Worm (Caenorhabditis elegans) whole organism, L4 larva: ENCODE measurements around the gene vps-29.
A peak's percentile ranks its signal among the peaks of the same experiment; 100 is the strongest.

ENCODE experiments used
- F10B5.3 ChIP-seq: sonication (generic microtip); optimal IDR thresholded peaks from 2 replicates; lab custom pipeline; 2016; ENCODE audit warnings: mild to moderate bottlenecking, missing genetic modification characterization, missing compliant biosample characterization
- F26F4.8 ChIP-seq: fragments of 200-800 bp; sonication (Bioruptor generic); conservative IDR thresholded peaks from 2 replicates; pipeline ENCODE4 v1.3.6; 2022; ENCODE audit warnings: missing genetic modification characterization, missing compliant biosample characterization
- F44E2.7 ChIP-seq: fragments of 200-800 bp; sonication (Bioruptor generic); IDR thresholded peaks from 2 replicates; pipeline ENCODE4 v2.1.2; 2022; ENCODE audit warnings: missing genetic modification characterization, missing compliant biosample characterization
- T20F7.1 ChIP-seq: fragments of 200-800 bp; sonication (Bioruptor generic); optimal IDR thresholded peaks from 2 replicates; lab custom pipeline; 2018; ENCODE audit warnings: mild to moderate bottlenecking, missing genetic modification characterization, missing compliant biosample characterization
- T26A8.4 ChIP-seq: fragments of 200-800 bp; sonication (Bioruptor generic); IDR thresholded peaks from 2 replicates; pipeline ENCODE4 v1.3.6; 2022; ENCODE audit warnings: missing genetic modification characterization, missing compliant biosample characterization
- Y75B8A.6 ChIP-seq: fragments of 200-800 bp; sonication (Bioruptor generic); IDR thresholded peaks from 2 replicates; pipeline ENCODE4 v1.3.6; 2022; ENCODE audit warnings: missing genetic modification reagents, missing genetic modification characterization, missing compliant biosample characterization
- ZK337.2 ChIP-seq: fragments of 200-800 bp; sonication (Bioruptor generic); IDR thresholded peaks from 2 replicates; pipeline ENCODE4 v1.3.6; 2022; ENCODE audit warnings: missing genetic modification reagents, missing genetic modification characterization, missing compliant biosample characterization
- aha-1 ChIP-seq: fragments of 150-350 bp; peaks from one replicate; lab custom pipeline; 2014; ENCODE audit warnings: missing biosample characterization, missing genetic modification characterization
- ama-1 ChIP-seq: fragments of 150-350 bp; optimal IDR thresholded peaks from 2 replicates; lab custom pipeline; 2014; ENCODE audit warnings: inconsistent platforms, mixed read lengths
- ceh-20 ChIP-seq: fragments of 200-800 bp; sonication (Bioruptor generic); IDR thresholded peaks from 2 replicates; pipeline ENCODE4 v1.3.6; 2022; ENCODE audit warnings: missing genetic modification reagents, missing genetic modification characterization, missing compliant biosample characterization
- ceh-62 ChIP-seq: sonication (generic microtip); optimal IDR thresholded peaks from 2 replicates; lab custom pipeline; 2017; ENCODE audit warnings: missing biosample characterization, missing genetic modification characterization
- ces-1 ChIP-seq: fragments of 150-350 bp; sonication (generic microtip); optimal IDR thresholded peaks from 4 replicates; lab custom pipeline; 2014; ENCODE audit warnings: missing biosample characterization, missing genetic modification reagents, missing genetic modification characterization
- ctbp-1 ChIP-seq: fragments of 200-800 bp; sonication (Bioruptor generic); IDR thresholded peaks from 2 replicates; pipeline ENCODE4 v1.3.6; 2022; ENCODE audit warnings: missing genetic modification reagents, missing genetic modification characterization, missing compliant biosample characterization
- daf-16 ChIP-seq, 3 experiments: sonication (generic microtip); optimal IDR thresholded peaks; 2 replicates each; lab custom pipeline; 2016 to 2017; ENCODE audit warnings: missing genetic modification characterization in 3 of 3, missing genetic modification reagents in 3 of 3, mild to moderate bottlenecking in 2 of 3, missing compliant biosample characterization in 2 of 3, missing biosample characterization in 1 of 3, moderate library complexity in 1 of 3
- daf-19 ChIP-seq: fragments of 200-800 bp; sonication (Bioruptor generic); conservative IDR thresholded peaks from 2 replicates; pipeline ENCODE4 v1.3.6; 2022; ENCODE audit warnings: missing genetic modification characterization, missing compliant biosample characterization
- dmd-6 ChIP-seq: fragments of 200-800 bp; sonication (Bioruptor generic); IDR thresholded peaks from 2 replicates; pipeline ENCODE4 v1.3.6; 2022; ENCODE audit warnings: missing genetic modification reagents, missing genetic modification characterization, missing compliant biosample characterization
- dmd-9 ChIP-seq: fragments of 200-800 bp; sonication (Bioruptor generic); IDR thresholded peaks from 2 replicates; pipeline ENCODE4 v1.3.6; 2022; ENCODE audit warnings: missing genetic modification reagents, missing genetic modification characterization, missing compliant biosample characterization
- dpl-1 ChIP-seq: fragments of 150-350 bp; optimal IDR thresholded peaks from 2 replicates; lab custom pipeline; 2014; ENCODE audit warnings: missing biosample characterization, missing genetic modification reagents, missing genetic modification characterization
- dve-1 ChIP-seq: sonication (generic microtip); optimal IDR thresholded peaks from 2 replicates; lab custom pipeline; 2017; ENCODE audit warnings: antibody characterized with exemption, mild to moderate bottlenecking, missing genetic modification characterization, missing compliant biosample characterization; ENCODE audit not compliant: insufficient read depth
- fkh-10 ChIP-seq: fragments of 150-350 bp; optimal IDR thresholded peaks from 2 replicates; lab custom pipeline; 2014; ENCODE audit warnings: missing biosample characterization, missing genetic modification reagents, missing genetic modification characterization
- gei-8 ChIP-seq: fragments of 200-800 bp; sonication (Bioruptor generic); optimal IDR thresholded peaks from 2 replicates; lab custom pipeline; 2018; ENCODE audit warnings: mild to moderate bottlenecking, missing genetic modification characterization, missing compliant biosample characterization
- hif-1 ChIP-seq, 2 experiments: sonication (generic microtip); optimal IDR thresholded peaks; 2 replicates each; lab custom pipeline; 2016 to 2017; ENCODE audit warnings: missing compliant biosample characterization in 2 of 2, missing genetic modification characterization in 2 of 2, missing genetic modification reagents in 2 of 2, missing genotype in 2 of 2, mild to moderate bottlenecking in 1 of 2
- hlh-11 ChIP-seq: fragments of 200-800 bp; sonication (Bioruptor generic); optimal IDR thresholded peaks from 2 replicates; lab custom pipeline; 2018; ENCODE audit warnings: mild to moderate bottlenecking, missing genetic modification characterization, missing compliant biosample characterization
- hlh-30 ChIP-seq: sonication (generic microtip); optimal IDR thresholded peaks from 2 replicates; lab custom pipeline; 2017; ENCODE audit warnings: antibody characterized with exemption, mild to moderate bottlenecking, missing genetic modification characterization, missing compliant biosample characterization; ENCODE audit not compliant: insufficient read depth
- jun-1 ChIP-seq: fragments of 150-350 bp; optimal IDR thresholded peaks from 2 replicates; lab custom pipeline; 2014; ENCODE audit warnings: missing biosample characterization, missing genetic modification reagents, missing genetic modification characterization
- lim-7 ChIP-seq: fragments of 200-800 bp; sonication (Bioruptor generic); IDR thresholded peaks from 2 replicates; pipeline ENCODE4 v1.3.6; 2022; ENCODE audit warnings: missing genetic modification characterization, missing compliant biosample characterization
- lin-1 ChIP-seq: fragments of 200-800 bp; sonication (Bioruptor generic); IDR thresholded peaks from 2 replicates; pipeline ENCODE4 v1.3.6; 2022; ENCODE audit warnings: missing genetic modification reagents, missing genetic modification characterization, missing compliant biosample characterization
- lin-13 ChIP-seq: fragments of 150-350 bp; optimal IDR thresholded peaks from 2 replicates; lab custom pipeline; 2014; ENCODE audit warnings: missing biosample characterization, missing genetic modification reagents, missing genetic modification characterization
- lir-3 ChIP-seq: sonication (generic microtip); optimal IDR thresholded peaks from 2 replicates; lab custom pipeline; 2016; ENCODE audit warnings: mild to moderate bottlenecking, missing genetic modification characterization, missing compliant biosample characterization
- mep-1 ChIP-seq: fragments of 150-350 bp; sonication (generic microtip); optimal IDR thresholded peaks from 3 replicates; lab custom pipeline; 2014; ENCODE audit warnings: missing biosample characterization, missing genetic modification characterization
- mes-2 ChIP-seq: sonication (generic microtip); optimal IDR thresholded peaks from 2 replicates; lab custom pipeline; 2016; ENCODE audit warnings: missing genotype, mild to moderate bottlenecking, missing genetic modification characterization, missing compliant biosample characterization; ENCODE audit not compliant: poor library complexity, severe bottlenecking
- mxl-2 ChIP-seq: fragments of 200-800 bp; sonication (Bioruptor generic); conservative IDR thresholded peaks from 2 replicates; pipeline ENCODE4 v1.3.6; 2022; ENCODE audit warnings: missing genetic modification reagents, missing genetic modification characterization, missing compliant biosample characterization
- nhr-10 ChIP-seq: fragments of 150-350 bp; optimal IDR thresholded peaks from 2 replicates; lab custom pipeline; 2014; ENCODE audit warnings: missing biosample characterization, missing genetic modification characterization
- nhr-102 ChIP-seq: sonication (generic microtip); optimal IDR thresholded peaks from 2 replicates; lab custom pipeline; 2016; ENCODE audit warnings: mild to moderate bottlenecking, missing genetic modification characterization, moderate library complexity, missing compliant biosample characterization
- nhr-11 ChIP-seq: fragments of 150-350 bp; optimal IDR thresholded peaks from 2 replicates; lab custom pipeline; 2014; ENCODE audit warnings: missing biosample characterization, missing genetic modification characterization
- nhr-28 ChIP-seq: fragments of 150-350 bp; optimal IDR thresholded peaks from 2 replicates; lab custom pipeline; 2014; ENCODE audit warnings: missing biosample characterization, missing genetic modification characterization
- nhr-41 ChIP-seq: fragments of 200-800 bp; sonication (Bioruptor generic); IDR thresholded peaks from 2 replicates; pipeline ENCODE4 v1.3.6; 2022; ENCODE audit warnings: missing genetic modification reagents, missing genetic modification characterization, missing compliant biosample characterization
- nhr-6 ChIP-seq: fragments of 150-350 bp; optimal IDR thresholded peaks from 2 replicates; lab custom pipeline; 2014; ENCODE audit warnings: missing biosample characterization, missing genetic modification characterization
- nhr-77 ChIP-seq: fragments of 150-350 bp; optimal IDR thresholded peaks from 2 replicates; lab custom pipeline; 2014; ENCODE audit warnings: missing biosample characterization, missing genetic modification characterization
- pha-4 ChIP-seq, 2 experiments: fragments of 150-350 bp in 1 of 2; fragments of 200-800 bp in 1 of 2; sonication (Bioruptor generic) in 1 of 2; IDR thresholded peaks in 1 of 2; optimal IDR thresholded peaks in 1 of 2; 2 replicates each; pipeline versions ENCODE4 v1.3.6 to Lab custom; 2014 to 2022; ENCODE audit warnings: missing genetic modification characterization in 2 of 2, missing genetic modification reagents in 2 of 2, missing biosample characterization in 1 of 2, missing compliant biosample characterization in 1 of 2
- saeg-2 ChIP-seq: fragments of 200-800 bp; sonication (Bioruptor generic); IDR thresholded peaks from 2 replicates; pipeline ENCODE4 v1.3.6; 2022; ENCODE audit warnings: missing genetic modification reagents, missing genetic modification characterization, missing compliant biosample characterization
- sdz-12 ChIP-seq: fragments of 200-800 bp; sonication (Bioruptor generic); optimal IDR thresholded peaks from 2 replicates; lab custom pipeline; 2018; ENCODE audit warnings: mild to moderate bottlenecking, missing genetic modification characterization, missing compliant biosample characterization
- set-16 ChIP-seq: fragments of 200-800 bp; sonication (Bioruptor generic); IDR thresholded peaks from 2 replicates; pipeline ENCODE4 v1.3.6; 2022; ENCODE audit warnings: missing genetic modification reagents, missing genetic modification characterization, missing compliant biosample characterization
- snpc-1.2 ChIP-seq: fragments of 200-800 bp; sonication (Bioruptor generic); IDR thresholded peaks from 2 replicates; pipeline ENCODE4 v1.3.6; 2022; ENCODE audit warnings: missing genetic modification reagents, missing genetic modification characterization, missing compliant biosample characterization
- tag-97 ChIP-seq: fragments of 200-800 bp; sonication (Bioruptor generic); IDR thresholded peaks from 2 replicates; pipeline ENCODE4 v1.3.6; 2022; ENCODE audit warnings: missing genetic modification characterization, missing compliant biosample characterization
- tra-1 ChIP-seq: fragments of 200-800 bp; sonication (Bioruptor generic); IDR thresholded peaks from 2 replicates; pipeline ENCODE4 v1.3.6; 2022; ENCODE audit warnings: missing genetic modification reagents, missing genetic modification characterization, missing compliant biosample characterization
- unc-130 ChIP-seq: sonication (generic microtip); optimal IDR thresholded peaks from 2 replicates; lab custom pipeline; 2016; ENCODE audit warnings: missing genetic modification reagents, missing genetic modification characterization, missing compliant biosample characterization
- unc-39 ChIP-seq: sonication (generic microtip); optimal IDR thresholded peaks from 2 replicates; lab custom pipeline; 2017; ENCODE audit warnings: missing biosample characterization, missing genetic modification characterization
- unc-62 ChIP-seq, 3 experiments: fragments of 150-350 bp in 1 of 3; sonication (generic microtip); optimal IDR thresholded peaks in 2 of 3; peaks in 1 of 3; 1 replicate in 1 of 3; 2 replicates in 2 of 3; lab custom pipeline; 2014 to 2017; ENCODE audit warnings: missing biosample characterization in 3 of 3, missing genetic modification characterization in 3 of 3, missing genetic modification reagents in 3 of 3, missing genotype in 1 of 3

vps-29 gene

ce11 chrIII:10096525-10096972 is 16.3 kb downstream of the vps-29 start:
- peak; percentile 62; the same call in 1 of the 2 replicates for TF ChIP-seq daf-19
- peak; percentile 10 for TF ChIP-seq ces-1
- peak; percentile 95 for TF ChIP-seq hlh-30 (tag; lab: Kevin White, UChicago)
- TF ChIP-seq ceh-62, result no peak
- TF ChIP-seq set-16, result peak; percentile 53
- peak in 1 of 2 experiments; percentile 77 for TF ChIP-seq hif-1 (tag; optimal IDR thresholded peaks at IDR 0.05; lab: Kevin White, UChicago)
- peak; percentile 34 for TF ChIP-seq mes-2
- no peak for TF ChIP-seq sdz-12 (GFP tag; lab: Kevin White, UChicago)
- TF ChIP-seq ctbp-1, result peak; percentile 85
- peak; percentile 66 for TF ChIP-seq T20F7.1
- TF ChIP-seq ceh-20 (GFP tag; lab: Robert Waterston, UW), result peak; percentile 81
- TF ChIP-seq tag-97 (GFP tag; lab: Robert Waterston, UW), result no peak
- no peak for TF ChIP-seq lim-7
- TF ChIP-seq hlh-11 (tag; lab: Kevin White, UChicago), result peak; percentile 98
- TF ChIP-seq nhr-102 (tag; lab: Kevin White, UChicago), result peak; percentile 79
- no peak for TF ChIP-seq ZK337.2 (GFP tag; lab: Robert Waterston, UW)
- no peak for TF ChIP-seq dmd-9
- TF ChIP-seq F10B5.3 (tag; lab: Kevin White, UChicago), result peak; percentile 43
- TF ChIP-seq nhr-77 (tag; lab: Kevin White, UChicago), result peak; percentile 34
- TF ChIP-seq daf-16 (GFP tag; optimal IDR thresholded peaks at IDR 0.05; lab: Kevin White, UChicago), result peak; percentile 56 to 69
- peak; percentile 72 for TF ChIP-seq daf-16 (tag; optimal IDR thresholded peaks at IDR 0.05; lab: Kevin White, UChicago)
- TF ChIP-seq fkh-10 (GFP tag; lab: Kevin White, UChicago), result peak; percentile 76
- TF ChIP-seq F26F4.8 (GFP tag; lab: Robert Waterston, UW), result no peak
- peak; percentile 62 for TF ChIP-seq dpl-1 (GFP tag; lab: Kevin White, UChicago)
- peak; percentile 89 for TF ChIP-seq dmd-6
- TF ChIP-seq nhr-11 (tag; lab: Kevin White, UChicago), result peak; percentile 79
- no peak for TF ChIP-seq ama-1 (lab: Kevin White, UChicago)
- peak; percentile 91 for TF ChIP-seq mep-1 (tag; lab: Kevin White, UChicago)
- no peak for TF ChIP-seq snpc-1.2 (GFP tag; lab: Robert Waterston, UW)
- TF ChIP-seq unc-130, result no peak
- TF ChIP-seq dve-1 (tag; lab: Kevin White, UChicago), result peak; percentile 96
- peak; percentile 50; the same call in 1 of the 2 replicates for TF ChIP-seq saeg-2 (GFP tag; lab: Robert Waterston, UW)
- peak; percentile 33 for TF ChIP-seq nhr-10
- peak; percentile 76 for TF ChIP-seq jun-1 (tag; lab: Kevin White, UChicago)
- TF ChIP-seq unc-39 (tag; lab: Kevin White, UChicago), result no peak
- no peak for TF ChIP-seq lir-3 (tag; lab: Kevin White, UChicago)
- TF ChIP-seq F44E2.7, result no peak
- TF ChIP-seq nhr-28 (tag; lab: Kevin White, UChicago), result peak; percentile 81
- peak; percentile 67 for TF ChIP-seq pha-4 (GFP tag; IDR thresholded peaks at IDR 0.05; lab: Robert Waterston, UW)
- TF ChIP-seq pha-4 (tag; optimal IDR thresholded peaks at IDR 0.05; lab: Kevin White, UChicago), result peak; percentile 85
- TF ChIP-seq gei-8 (GFP tag; lab: Kevin White, UChicago), result peak; percentile 17
- peak; percentile 38 for TF ChIP-seq lin-13 (GFP tag; lab: Kevin White, UChicago)
- peak; percentile 98 for TF ChIP-seq aha-1 (tag; lab: Kevin White, UChicago)
- peak; percentile 80 for TF ChIP-seq lin-1 (GFP tag; lab: Robert Waterston, UW)
- TF ChIP-seq nhr-41, result no peak
- peak in 1 of 2 experiments; percentile 99 for TF ChIP-seq unc-62 (GFP tag; optimal IDR thresholded peaks at IDR 0.05 in 1 of 2; lab: Kevin White, UChicago)
- TF ChIP-seq unc-62 (tag; optimal IDR thresholded peaks at IDR 0.05; lab: Kevin White, UChicago), result no peak
- TF ChIP-seq tra-1, result peak; percentile 84
- no peak for TF ChIP-seq Y75B8A.6 (GFP tag; lab: Robert Waterston, UW)
- 0 out of 2 replicates have a peak, but pooled peaks have one; percentile 4 for TF ChIP-seq mxl-2
- TF ChIP-seq nhr-6 (tag; lab: Kevin White, UChicago), result peak; percentile 92
- peak; percentile 91 for TF ChIP-seq T26A8.4 (GFP tag; lab: Robert Waterston, UW)
